Fruit fly (Drosophila melanogaster) whole organism, embryonic: ENCODE results near the gene CG31710.

ENCODE experiments used
- BEAF-32 ChIP-seq: fragments of 200-800 bp; sonication (Bioruptor generic); optimal IDR thresholded peaks from 3 replicates; lab custom pipeline; 2017; ENCODE audit warnings: missing biosample characterization, missing genetic modification characterization, mild to moderate bottlenecking, moderate library complexity, missing genetic modification reagents
- Blimp-1 ChIP-seq: fragments of 200-800 bp; sonication (Bioruptor generic); optimal IDR thresholded peaks from 3 replicates; lab custom pipeline; 2018; ENCODE audit warnings: missing biosample characterization, missing genetic modification characterization, mild to moderate bottlenecking, moderate library complexity, missing genetic modification reagents
- CG10274 ChIP-seq: fragments of 200-800 bp; sonication (Bioruptor generic); optimal IDR thresholded peaks from 3 replicates; lab custom pipeline; 2017; ENCODE audit warnings: missing biosample characterization, mild to moderate bottlenecking, missing genetic modification characterization
- CG10979 ChIP-seq: fragments of 200-800 bp; sonication (Bioruptor generic); optimal IDR thresholded peaks from 2 replicates; lab custom pipeline; 2018; ENCODE audit warnings: missing biosample characterization, mild to moderate bottlenecking, missing genetic modification characterization, moderate library complexity
- CG11398 ChIP-seq: fragments of 200-800 bp; sonication (Bioruptor generic); optimal IDR thresholded peaks from 2 replicates; lab custom pipeline; 2016; ENCODE audit warnings: missing biosample characterization, missing genetic modification characterization
- CG11504 ChIP-seq: fragments of 200-800 bp; sonication (Bioruptor generic); optimal IDR thresholded peaks from 3 replicates; lab custom pipeline; 2019; ENCODE audit warnings: missing biosample characterization, mild to moderate bottlenecking, missing genetic modification characterization, moderate library complexity
- CG12299 ChIP-seq: fragments of 200-800 bp; sonication (Bioruptor generic); optimal IDR thresholded peaks from 2 replicates; lab custom pipeline; 2018; ENCODE audit warnings: missing biosample characterization, mild to moderate bottlenecking, missing genetic modification characterization
- CG13894 ChIP-seq: fragments of 200-800 bp; sonication (Bioruptor generic); optimal IDR thresholded peaks from 3 replicates; lab custom pipeline; 2018; ENCODE audit warnings: missing biosample characterization, mild to moderate bottlenecking, missing genetic modification characterization, moderate library complexity
- CG14441 ChIP-seq: fragments of 200-800 bp; sonication (Bioruptor generic); IDR thresholded peaks from 2 replicates; pipeline ENCODE4 v1.3.6; 2022; ENCODE audit warnings: missing biosample characterization, missing genetic modification characterization
- CG15514 ChIP-seq: fragments of 200-800 bp; sonication (Bioruptor generic); optimal IDR thresholded peaks from 3 replicates; lab custom pipeline; 2017; ENCODE audit warnings: missing biosample characterization, missing genetic modification characterization, mild to moderate bottlenecking, moderate library complexity, missing genetic modification reagents
- CG1603 ChIP-seq: fragments of 200-800 bp; sonication (Bioruptor generic); optimal IDR thresholded peaks from 2 replicates; lab custom pipeline; 2019; ENCODE audit warnings: missing biosample characterization, mild to moderate bottlenecking, missing genetic modification characterization, moderate library complexity
- CG17359 ChIP-seq: fragments of 200-800 bp; sonication (Bioruptor generic); optimal IDR thresholded peaks from 3 replicates; lab custom pipeline; 2018; ENCODE audit warnings: missing biosample characterization, mild to moderate bottlenecking, missing genetic modification characterization, moderate library complexity
- CG18262 ChIP-seq: fragments of 200-800 bp; optimal IDR thresholded peaks from 3 replicates; lab custom pipeline; 2019; ENCODE audit warnings: missing biosample characterization, mild to moderate bottlenecking, missing genetic modification characterization, moderate library complexity
- CG18619 ChIP-seq: fragments of 200-800 bp; sonication (Bioruptor generic); optimal IDR thresholded peaks from 3 replicates; lab custom pipeline; 2017; ENCODE audit warnings: missing biosample characterization, mild to moderate bottlenecking, missing genetic modification characterization
- CG2120 ChIP-seq: fragments of 200-800 bp; sonication (Bioruptor generic); optimal IDR thresholded peaks from 3 replicates; lab custom pipeline; 2016; ENCODE audit warnings: missing biosample characterization, missing genetic modification characterization
- CG30403 ChIP-seq: fragments of 200-800 bp; sonication (Bioruptor generic); optimal IDR thresholded peaks from 3 replicates; lab custom pipeline; 2016; ENCODE audit warnings: missing biosample characterization, missing genetic modification characterization
- CG31365 ChIP-seq: fragments of 200-800 bp; sonication (Bioruptor generic); optimal IDR thresholded peaks from 2 replicates; lab custom pipeline; 2018; ENCODE audit warnings: missing biosample characterization, mild to moderate bottlenecking, missing genetic modification characterization
- CG31441 ChIP-seq: fragments of 200-800 bp; sonication (Bioruptor generic); IDR thresholded peaks from 2 replicates; pipeline ENCODE4 v1.3.6; 2022; ENCODE audit warnings: missing biosample characterization, missing genetic modification characterization
- CG4404 ChIP-seq: fragments of 200-800 bp; sonication (Bioruptor generic); IDR thresholded peaks from 2 replicates; pipeline ENCODE4 v1.3.6; 2022; ENCODE audit warnings: missing biosample characterization, missing genetic modification characterization
- CG4820 ChIP-seq: fragments of 200-800 bp; sonication (Bioruptor generic); optimal IDR thresholded peaks from 3 replicates; lab custom pipeline; 2016; ENCODE audit warnings: missing biosample characterization, missing genetic modification characterization
- CG6765 ChIP-seq: fragments of 200-800 bp; sonication (Bioruptor generic); optimal IDR thresholded peaks from 3 replicates; lab custom pipeline; 2017; ENCODE audit warnings: missing biosample characterization, mild to moderate bottlenecking, missing genetic modification characterization
- CG7556 ChIP-seq: fragments of 200-800 bp; sonication (Bioruptor generic); optimal IDR thresholded peaks from 2 replicates; lab custom pipeline; 2017; ENCODE audit warnings: missing biosample characterization, mild to moderate bottlenecking, missing genetic modification characterization
- CG8359 ChIP-seq: fragments of 200-800 bp; sonication (Bioruptor generic); optimal IDR thresholded peaks from 2 replicates; lab custom pipeline; 2017; ENCODE audit warnings: missing biosample characterization, mild to moderate bottlenecking, missing genetic modification characterization, borderline replicate concordance
- CG9727 ChIP-seq: fragments of 200-800 bp; sonication (Bioruptor generic); optimal IDR thresholded peaks from 3 replicates; lab custom pipeline; 2017; ENCODE audit warnings: missing biosample characterization, mild to moderate bottlenecking, missing genetic modification characterization
- Hmr ChIP-seq: fragments of 200-800 bp; sonication (Bioruptor generic); optimal IDR thresholded peaks from 3 replicates; lab custom pipeline; 2017; ENCODE audit warnings: mild to moderate bottlenecking, missing biosample characterization, missing genetic modification reagents, missing genetic modification characterization
- Hr51 ChIP-seq, 2 experiments: fragments of 200-800 bp; sonication (Bioruptor generic); optimal IDR thresholded peaks; 2 replicates in 1 of 2; 3 replicates in 1 of 2; lab custom pipeline; 2016 to 2018; ENCODE audit warnings: missing biosample characterization in 2 of 2, missing genetic modification characterization in 2 of 2, mild to moderate bottlenecking in 1 of 2, moderate library complexity in 1 of 2
- Max ChIP-seq: fragments of 200-800 bp; sonication (Bioruptor generic); optimal IDR thresholded peaks from 2 replicates; lab custom pipeline; 2016; ENCODE audit warnings: missing biosample characterization, mild to moderate bottlenecking, missing genetic modification characterization
- Med ChIP-seq: fragments of 200-800 bp; sonication (Bioruptor generic); peaks from one replicate; lab custom pipeline; 2016; ENCODE audit warnings: missing biosample characterization, missing genetic modification characterization, mild to moderate bottlenecking, inconsistent platforms, moderate library complexity
- Meics ChIP-seq: fragments of 200-800 bp; sonication (Bioruptor generic); optimal IDR thresholded peaks from 2 replicates; lab custom pipeline; 2017; ENCODE audit warnings: missing biosample characterization, mild to moderate bottlenecking, missing genetic modification characterization
- Oli ChIP-seq: fragments of 200-800 bp; sonication (Bioruptor generic); optimal IDR thresholded peaks from 2 replicates; lab custom pipeline; 2018; ENCODE audit warnings: missing biosample characterization, mild to moderate bottlenecking, missing genetic modification characterization, moderate library complexity
- Ptx1 ChIP-seq: fragments of 200-800 bp; sonication (Bioruptor generic); IDR thresholded peaks from 2 replicates; pipeline ENCODE4 v1.3.6; 2022; ENCODE audit warnings: missing biosample characterization, missing genetic modification characterization
- Sox102F ChIP-seq: fragments of 200-800 bp; sonication (Bioruptor generic); optimal IDR thresholded peaks from 2 replicates; lab custom pipeline; 2018; ENCODE audit warnings: missing biosample characterization, mild to moderate bottlenecking, missing genetic modification characterization, moderate library complexity
- Ssrp ChIP-seq: fragments of 200-800 bp; sonication (Bioruptor generic); optimal IDR thresholded peaks from 2 replicates; lab custom pipeline; 2018; ENCODE audit warnings: missing biosample characterization, mild to moderate bottlenecking, missing genetic modification characterization, moderate library complexity
- ab ChIP-seq: fragments of 200-800 bp; sonication (Bioruptor generic); optimal IDR thresholded peaks from 2 replicates; lab custom pipeline; 2016; ENCODE audit warnings: missing biosample characterization, missing genetic modification characterization
- dmrt99B ChIP-seq: fragments of 200-800 bp; sonication (Bioruptor generic); optimal IDR thresholded peaks from 2 replicates; lab custom pipeline; 2018; ENCODE audit warnings: missing biosample characterization, mild to moderate bottlenecking, missing genetic modification characterization, moderate library complexity
- exex ChIP-seq: fragments of 200-800 bp; sonication (Bioruptor generic); optimal IDR thresholded peaks from 4 replicates; lab custom pipeline; 2018; ENCODE audit warnings: missing biosample characterization, mild to moderate bottlenecking, missing genetic modification characterization, moderate library complexity
- gem ChIP-seq: fragments of 200-800 bp; sonication (Bioruptor generic); optimal IDR thresholded peaks from 2 replicates; lab custom pipeline; 2019; ENCODE audit warnings: missing biosample characterization, mild to moderate bottlenecking, missing genetic modification characterization, moderate library complexity
- grau ChIP-seq: fragments of 200-800 bp; optimal IDR thresholded peaks from 3 replicates; lab custom pipeline; 2019; ENCODE audit warnings: missing biosample characterization, mild to moderate bottlenecking, missing genetic modification characterization, moderate library complexity
- nmo ChIP-seq: fragments of 200-800 bp; sonication (Bioruptor generic); optimal IDR thresholded peaks from 2 replicates; lab custom pipeline; 2018; ENCODE audit warnings: missing biosample characterization, mild to moderate bottlenecking, missing genetic modification characterization, moderate library complexity
- pho ChIP-seq: fragments of 200-800 bp; sonication (Bioruptor generic); optimal IDR thresholded peaks from 2 replicates; lab custom pipeline; 2016; ENCODE audit warnings: missing biosample characterization, missing genetic modification characterization
- phol ChIP-seq: fragments of 200-800 bp; sonication (Bioruptor generic); optimal IDR thresholded peaks from 3 replicates; lab custom pipeline; 2018; ENCODE audit warnings: missing biosample characterization, mild to moderate bottlenecking, missing genetic modification characterization, moderate library complexity
- prd ChIP-seq, 3 experiments: fragments of >200 bp in 2 of 3; fragments of 200-800 bp in 1 of 3; sonication (Bioruptor generic) in 1 of 3; optimal IDR thresholded peaks in 2 of 3; IDR thresholded peaks in 1 of 3; 2 replicates in 2 of 3; 3 replicates in 1 of 3; pipeline versions ENCODE4 v1.3.6 to Lab custom; 2017 to 2022; ENCODE audit warnings: missing biosample characterization in 1 of 3, missing genetic modification characterization in 1 of 3
- sc ChIP-seq, 3 experiments: fragments of >200 bp in 2 of 3; fragments of 200-800 bp in 1 of 3; sonication (Bioruptor generic) in 1 of 3; optimal IDR thresholded peaks; 2 replicates in 2 of 3; 3 replicates in 1 of 3; lab custom pipeline; 2017; ENCODE audit warnings: mild to moderate bottlenecking in 1 of 3, missing biosample characterization in 1 of 3, missing genetic modification characterization in 1 of 3, missing genetic modification reagents in 1 of 3
- sens ChIP-seq: fragments of 200-800 bp; sonication (Bioruptor generic); peaks from one replicate; lab custom pipeline; 2016; ENCODE audit warnings: missing biosample characterization, missing genetic modification characterization
- tio ChIP-seq: fragments of 200-800 bp; sonication (Bioruptor generic); optimal IDR thresholded peaks from 2 replicates; lab custom pipeline; 2017; ENCODE audit warnings: missing biosample characterization, missing genetic modification characterization, inconsistent platforms
- tna ChIP-seq: fragments of 200-800 bp; sonication (Bioruptor generic); IDR thresholded peaks from 2 replicates; pipeline ENCODE4 v1.3.6; 2022; ENCODE audit warnings: missing biosample characterization, missing genetic modification characterization; ENCODE audit not compliant: partially characterized antibody
- ttk ChIP-seq: fragments of 200-800 bp; sonication (Bioruptor generic); IDR thresholded peaks from 2 replicates; pipeline ENCODE4 v2.1.2; 2022; ENCODE audit warnings: missing biosample characterization, missing genetic modification characterization
- unpg ChIP-seq: fragments of 200-800 bp; sonication (Bioruptor generic); optimal IDR thresholded peaks from 3 replicates; lab custom pipeline; 2018; ENCODE audit warnings: missing biosample characterization, mild to moderate bottlenecking, missing genetic modification characterization, moderate library complexity

Gene CG31710

dm6 chr2L:9737803-9738202, 32.0 kb upstream of the CG31710 start (continued):
- TF ChIP-seq CG18619 (GFP tag; lab: Kevin White, UChicago) (peak; percentile 9), CG10979 (tag; lab: Kevin White, UChicago) (peak; percentile 13), Oli (peak; percentile 42), CG4820 (peak; percentile 11), sens (GFP tag; lab: Kevin White, UChicago) (peak; percentile 75), Sox102F (GFP tag; lab: Kevin White, UChicago) (peak; percentile 27), CG7556 (peak; percentile 14), CG30403 (peak; percentile 35), CG6765 (GFP tag; lab: Kevin White, UChicago) (no peak), ttk (GFP tag; lab: Robert Waterston, UW) (peak; percentile 31; the same call in 1 of the 2 replicates), CG4404 (GFP tag; lab: Robert Waterston, UW) (no peak), phol (tag; lab: Kevin White, UChicago) (peak; percentile 34), Blimp-1 (peak; percentile 8), Ssrp (tag; lab: Kevin White, UChicago) (peak; percentile 19), CG2120 (GFP tag; lab: Kevin White, UChicago) (peak; percentile 2), Hr51 (GFP tag; optimal IDR thresholded peaks at IDR 0.05; lab: Kevin White, UChicago) (peak in 1 of 2 experiments; percentile 49), CG10274 (GFP tag; lab: Kevin White, UChicago) (no peak), CG11398 (GFP tag; lab: Kevin White, UChicago) (no peak), Ptx1 (GFP tag; lab: Robert Waterston, UW) (no peak; the same call in 1 of the 2 replicates), CG11504 (tag; lab: Kevin White, UChicago) (peak; percentile 59), BEAF-32 (GFP tag; lab: Kevin White, UChicago) (no peak), prd (optimal IDR thresholded peaks at IDR 0.05; lab: Kevin White, UChicago) (no peak), prd (GFP tag; IDR thresholded peaks at IDR 0.05; lab: Robert Waterston, UW) (peak; percentile 13; the same call in 1 of the 3 replicates), tio (peak; percentile 18), grau (tag; lab: Kevin White, UChicago) (peak; percentile 27), Max (GFP tag; lab: Kevin White, UChicago) (no peak), CG8359 (GFP tag; lab: Kevin White, UChicago) (no peak), sc (optimal IDR thresholded peaks at IDR 0.05; lab: Kevin White, UChicago) (no peak), sc (GFP tag; optimal IDR thresholded peaks at IDR 0.05; lab: Kevin White, UChicago) (no peak), CG12299 (tag; lab: Kevin White, UChicago) (no peak), dmrt99B (tag; lab: Kevin White, UChicago) (peak; percentile 45), unpg (GFP tag; lab: Kevin White, UChicago) (peak; percentile 22), exex (tag; lab: Kevin White, UChicago) (no peak), CG17359 (tag; lab: Kevin White, UChicago) (peak; percentile 32), Hmr (GFP tag; lab: Kevin White, UChicago) (peak; percentile 8), CG14441 (peak; percentile 29; the same call in 1 of the 2 replicates), Meics (GFP tag; lab: Kevin White, UChicago) (peak; percentile 17), pho (GFP tag; lab: Kevin White, UChicago) (no peak), ab (no peak), CG31365 (tag; lab: Kevin White, UChicago) (no peak), CG1603 (tag; lab: Kevin White, UChicago) (peak; percentile 23), CG9727 (GFP tag; lab: Kevin White, UChicago) (peak; percentile 14), gem (tag; lab: Kevin White, UChicago) (peak; percentile 46), CG31441 (GFP tag; lab: Robert Waterston, UW) (peak; percentile 45; the same call in 1 of the 2 replicates), CG18262 (tag; lab: Kevin White, UChicago) (no peak), Med (peak; percentile 13), nmo (GFP tag; lab: Kevin White, UChicago) (peak; percentile 25), tna (GFP tag; lab: Robert Waterston, UW) (no peak), CG15514 (GFP tag; lab: Kevin White, UChicago) (peak; percentile 11), CG13894 (tag; lab: Kevin White, UChicago) (no peak)
